Worm (Caenorhabditis elegans): ENCODE data around the gene C44B7.7.

ce11 chrII:6860043-6860442 is 19.9 kb downstream of the C44B7.7 start:
- TF ChIP-seq egl-27 (tag; optimal IDR thresholded peaks at IDR 0.05), result no peak
- no peak for TF ChIP-seq snpc-4 (tag; optimal IDR thresholded peaks at IDR 0.05)
- TF ChIP-seq aly-2 (tag; optimal IDR thresholded peaks at IDR 0.05), result no peak
- TF ChIP-seq nhr-76 (tag; optimal IDR thresholded peaks at IDR 0.05), result no peak
- no peak for TF ChIP-seq sea-2 (GFP tag; optimal IDR thresholded peaks at IDR 0.05)
- TF ChIP-seq ceh-16 (tag; optimal IDR thresholded peaks at IDR 0.05), result no peak
- no peak for TF ChIP-seq pqm-1 (tag; optimal IDR thresholded peaks at IDR 0.05)
- TF ChIP-seq elt-2 (tag; optimal IDR thresholded peaks at IDR 0.05), result no peak
- TF ChIP-seq ceh-82 (tag; optimal IDR thresholded peaks at IDR 0.05), result no peak
- TF ChIP-seq eor-1 (tag; optimal IDR thresholded peaks at IDR 0.05), result no peak
- TF ChIP-seq R02D3.7 (tag; optimal IDR thresholded peaks at IDR 0.05), result no peak
- no peak for TF ChIP-seq nhr-12 (tag; optimal IDR thresholded peaks at IDR 0.05)
- TF ChIP-seq unc-62 (GFP tag; optimal IDR thresholded peaks at IDR 0.05), result no peak
- TF ChIP-seq mdl-1 (tag; optimal IDR thresholded peaks at IDR 0.05), result no peak

All from whole organism, L3 larva.